Fruit fly (Drosophila melanogaster): Measurements from ENCODE around the gene TwdlE.

dm6 chr2L:7821279-7821848 lies 39.3 kb downstream of the TwdlE start:
- TF ChIP-seq CTCF (optimal IDR thresholded peaks at IDR 0.05) (no peak), CG8478 (optimal IDR thresholded peaks at IDR 0.05) (no peak)
